Fruit fly (Drosophila melanogaster) whole organism: ENCODE data around the gene qm.

Experiments
- EcR ChIP-seq, 2 experiments: fragments of >200 bp; optimal IDR thresholded peaks; 2 replicates each; lab custom pipeline; 2017; ENCODE audit warnings: missing biosample characterization in 2 of 2, missing genetic modification characterization in 2 of 2, missing genetic modification reagents in 2 of 2
- pan ChIP-seq: fragments of >200 bp; optimal IDR thresholded peaks from 2 replicates; lab custom pipeline; 2017

- no peak for TF ChIP-seq EcR (GFP tag; optimal IDR thresholded peaks at IDR 0.05; lab: Kevin White, UChicago)
- no peak for TF ChIP-seq pan
Measured at dm6 chr3L:7367798-7368678, 19.9 kb downstream of the qm start.
